Worm (Caenorhabditis elegans): Measurements from ENCODE around the gene mua-3.

ce11 chrIII:10195911-10196310 is 35.4 kb downstream of the mua-3 start:
- no peak for TF ChIP-seq ces-1 (GFP tag; optimal IDR thresholded peaks at IDR 0.05)
- no peak for TF ChIP-seq lin-13 (tag; optimal IDR thresholded peaks at IDR 0.05)
- no peak for TF ChIP-seq unc-62 (GFP tag; optimal IDR thresholded peaks at IDR 0.05)
- no peak for TF ChIP-seq nhr-237 (tag; optimal IDR thresholded peaks at IDR 0.05)
- TF ChIP-seq lsy-2 (tag; optimal IDR thresholded peaks at IDR 0.05): no peak

Measured in whole organism, mixed stage, embryonic.